Fruit fly (Drosophila melanogaster) whole organism, prepupa: ENCODE measurements around the gene Sec23.

Experiments
- Blimp-1 ChIP-seq: fragments of 200-800 bp; sonication (Bioruptor generic); optimal IDR thresholded peaks from 3 replicates; lab custom pipeline; 2017; ENCODE audit warnings: missing biosample characterization, missing genetic modification characterization, mild to moderate bottlenecking, moderate library complexity, missing genetic modification reagents
- CG10669 ChIP-seq: fragments of 200-800 bp; sonication (Bioruptor generic); optimal IDR thresholded peaks from 3 replicates; lab custom pipeline; 2018; ENCODE audit warnings: missing biosample characterization, mild to moderate bottlenecking, missing genetic modification characterization, moderate library complexity
- CG11294 ChIP-seq: fragments of 200-800 bp; sonication (Bioruptor generic); IDR thresholded peaks from 2 replicates; pipeline ENCODE4 v1.3.6; 2022; ENCODE audit warnings: missing biosample characterization, missing genetic modification characterization
- CG11762 ChIP-seq: fragments of 200-800 bp; sonication (Bioruptor generic); optimal IDR thresholded peaks from 3 replicates; lab custom pipeline; 2016; ENCODE audit warnings: missing biosample characterization, missing genetic modification characterization; ENCODE audit not compliant: insufficient read depth
- CG11902 ChIP-seq: fragments of 200-800 bp; sonication (Bioruptor generic); optimal IDR thresholded peaks from 3 replicates; lab custom pipeline; 2016; ENCODE audit warnings: missing biosample characterization, missing genetic modification characterization
- CG15336 ChIP-seq: fragments of 200-800 bp; sonication (Bioruptor generic); IDR thresholded peaks from 2 replicates; pipeline ENCODE4 v1.3.6; 2022; ENCODE audit warnings: missing biosample characterization, missing genetic modification characterization
- CG1621 ChIP-seq: fragments of 200-800 bp; sonication (Bioruptor generic); optimal IDR thresholded peaks from 3 replicates; lab custom pipeline; 2018; ENCODE audit warnings: missing biosample characterization, mild to moderate bottlenecking, missing genetic modification characterization
- CG16779 ChIP-seq: fragments of 200-800 bp; sonication (Bioruptor generic); optimal IDR thresholded peaks from 3 replicates; lab custom pipeline; 2017; ENCODE audit warnings: missing biosample characterization, mild to moderate bottlenecking, missing genetic modification characterization
- CG3032 ChIP-seq: fragments of 200-800 bp; optimal IDR thresholded peaks from 2 replicates; lab custom pipeline; 2019; ENCODE audit warnings: missing biosample characterization, mild to moderate bottlenecking, missing genetic modification characterization, moderate library complexity
- CG32006 ChIP-seq: fragments of 200-800 bp; sonication (Bioruptor generic); optimal IDR thresholded peaks from 3 replicates; lab custom pipeline; 2017; ENCODE audit warnings: missing biosample characterization, mild to moderate bottlenecking, missing genetic modification characterization
- CG4318 ChIP-seq: fragments of 200-800 bp; sonication (Bioruptor generic); optimal IDR thresholded peaks from 3 replicates; lab custom pipeline; 2017; ENCODE audit warnings: missing biosample characterization, mild to moderate bottlenecking, missing genetic modification characterization
- CG6276 ChIP-seq: fragments of 200-800 bp; sonication (Bioruptor generic); optimal IDR thresholded peaks from 2 replicates; lab custom pipeline; 2017; ENCODE audit warnings: missing biosample characterization, mild to moderate bottlenecking, missing genetic modification characterization
- CG6792 ChIP-seq: fragments of 200-800 bp; sonication (Bioruptor generic); optimal IDR thresholded peaks from 3 replicates; lab custom pipeline; 2016; ENCODE audit warnings: missing biosample characterization, missing genetic modification characterization
- CG6808 ChIP-seq: fragments of 200-800 bp; sonication (Bioruptor generic); optimal IDR thresholded peaks from 3 replicates; lab custom pipeline; 2017; ENCODE audit warnings: missing biosample characterization, missing genetic modification characterization, mild to moderate bottlenecking, moderate library complexity, missing genetic modification reagents
- CG6854 ChIP-seq: fragments of 200-800 bp; sonication (Bioruptor generic); optimal IDR thresholded peaks from 2 replicates; lab custom pipeline; 2017; ENCODE audit warnings: missing biosample characterization, mild to moderate bottlenecking, missing genetic modification characterization
- CG7368 ChIP-seq: fragments of 200-800 bp; sonication (Bioruptor generic); optimal IDR thresholded peaks from 3 replicates; lab custom pipeline; 2016; ENCODE audit warnings: missing biosample characterization, missing genetic modification characterization
- CG8119 ChIP-seq: fragments of 200-800 bp; sonication (Bioruptor generic); IDR thresholded peaks from 3 replicates; pipeline ENCODE4 v1.3.6; 2022; ENCODE audit warnings: missing biosample characterization, missing genetic modification characterization
- CG8319 ChIP-seq: fragments of 200-800 bp; sonication (Bioruptor generic); optimal IDR thresholded peaks from 3 replicates; lab custom pipeline; 2016; ENCODE audit warnings: missing biosample characterization, missing genetic modification characterization
- CG8632 ChIP-seq: fragments of 200-800 bp; sonication (Bioruptor generic); optimal IDR thresholded peaks from 3 replicates; lab custom pipeline; 2016; ENCODE audit warnings: missing biosample characterization, missing genetic modification characterization
- CG9139 ChIP-seq: fragments of 200-800 bp; sonication (Bioruptor generic); optimal IDR thresholded peaks from 3 replicates; lab custom pipeline; 2017; ENCODE audit warnings: missing biosample characterization, mild to moderate bottlenecking, missing genetic modification characterization
- Eip75B ChIP-seq: fragments of 200-800 bp; sonication (Bioruptor generic); optimal IDR thresholded peaks from 3 replicates; lab custom pipeline; 2016; ENCODE audit warnings: missing biosample characterization, missing genetic modification characterization
- Eip78C ChIP-seq: fragments of 200-800 bp; sonication (Bioruptor generic); peaks from one replicate; lab custom pipeline; 2016; ENCODE audit warnings: missing biosample characterization, missing genetic modification characterization
- Eip93F ChIP-seq: fragments of 200-800 bp; sonication (Bioruptor generic); optimal IDR thresholded peaks from 2 replicates; lab custom pipeline; 2016; ENCODE audit warnings: missing biosample characterization, mild to moderate bottlenecking, missing genetic modification characterization
- Ets21C ChIP-seq: fragments of 200-800 bp; sonication (Bioruptor generic); optimal IDR thresholded peaks from 3 replicates; lab custom pipeline; 2016; ENCODE audit warnings: missing biosample characterization, missing genetic modification characterization
- Ets96B ChIP-seq: fragments of 200-800 bp; optimal IDR thresholded peaks from 2 replicates; lab custom pipeline; 2019; ENCODE audit warnings: missing biosample characterization, mild to moderate bottlenecking, missing genetic modification characterization, moderate library complexity
- Hr38 ChIP-seq: sonication (Bioruptor generic); optimal IDR thresholded peaks from 2 replicates; lab custom pipeline; 2016; ENCODE audit warnings: missing biosample characterization, missing genetic modification characterization
- Hr39 ChIP-seq: fragments of 200-800 bp; sonication (Bioruptor generic); optimal IDR thresholded peaks from 2 replicates; lab custom pipeline; 2016; ENCODE audit warnings: missing biosample characterization, missing genetic modification characterization
- Hr4 ChIP-seq: fragments of 200-800 bp; sonication (Bioruptor generic); optimal IDR thresholded peaks from 3 replicates; lab custom pipeline; 2016; ENCODE audit warnings: missing biosample characterization, missing genetic modification characterization
- Lpt ChIP-seq: fragments of 200-800 bp; sonication (Bioruptor generic); optimal IDR thresholded peaks from 3 replicates; lab custom pipeline; 2016; ENCODE audit warnings: missing biosample characterization, missing genetic modification characterization
- Met ChIP-seq: fragments of 200-800 bp; sonication (Bioruptor generic); optimal IDR thresholded peaks from 3 replicates; lab custom pipeline; 2016; ENCODE audit warnings: missing biosample characterization, missing genetic modification characterization
- Smox ChIP-seq: fragments of 200-800 bp; sonication (Bioruptor generic); optimal IDR thresholded peaks from 3 replicates; lab custom pipeline; 2016; ENCODE audit warnings: missing biosample characterization, missing genetic modification characterization
- Sox102F ChIP-seq: fragments of 200-800 bp; sonication (Bioruptor generic); optimal IDR thresholded peaks from 2 replicates; lab custom pipeline; 2016; ENCODE audit warnings: missing biosample characterization, mild to moderate bottlenecking, missing genetic modification characterization
- Sox14 ChIP-seq: fragments of 200-800 bp; sonication (Bioruptor generic); optimal IDR thresholded peaks from 3 replicates; lab custom pipeline; 2016; ENCODE audit warnings: missing biosample characterization, missing genetic modification characterization
- Sox15 ChIP-seq: fragments of 200-800 bp; sonication (Bioruptor generic); optimal IDR thresholded peaks from 3 replicates; lab custom pipeline; 2016; ENCODE audit warnings: missing biosample characterization, missing genetic modification characterization
- achi ChIP-seq: fragments of 200-800 bp; sonication (Bioruptor generic); optimal IDR thresholded peaks from 3 replicates; lab custom pipeline; 2016; ENCODE audit warnings: missing biosample characterization, missing genetic modification characterization
- acj6 ChIP-seq: fragments of 200-800 bp; sonication (Bioruptor generic); optimal IDR thresholded peaks from 3 replicates; lab custom pipeline; 2016; ENCODE audit warnings: missing biosample characterization, missing genetic modification characterization
- cyc ChIP-seq: fragments of 200-800 bp; sonication (Bioruptor generic); optimal IDR thresholded peaks from 3 replicates; lab custom pipeline; 2016; ENCODE audit warnings: missing biosample characterization, missing genetic modification characterization
- dac ChIP-seq: fragments of 200-800 bp; sonication (Bioruptor generic); optimal IDR thresholded peaks from 2 replicates; lab custom pipeline; 2017; ENCODE audit warnings: missing biosample characterization, mild to moderate bottlenecking, missing genetic modification characterization
- dsx ChIP-seq: fragments of 200-800 bp; optimal IDR thresholded peaks from 3 replicates; lab custom pipeline; 2019; ENCODE audit warnings: missing biosample characterization, mild to moderate bottlenecking, missing genetic modification characterization, moderate library complexity; ENCODE audit not compliant: poor library complexity, severe bottlenecking
- eg ChIP-seq: fragments of 200-800 bp; sonication (Bioruptor generic); IDR thresholded peaks from 3 replicates; pipeline ENCODE4 v1.3.6; 2022; ENCODE audit warnings: missing biosample characterization, missing genetic modification characterization
- esn ChIP-seq: fragments of 200-800 bp; sonication (Bioruptor generic); optimal IDR thresholded peaks from 2 replicates; lab custom pipeline; 2016; ENCODE audit warnings: missing biosample characterization, mild to moderate bottlenecking, missing genetic modification characterization, moderate library complexity
- fd59A ChIP-seq: fragments of 200-800 bp; sonication (Bioruptor generic); optimal IDR thresholded peaks from 2 replicates; lab custom pipeline; 2017; ENCODE audit warnings: missing biosample characterization, mild to moderate bottlenecking, missing genetic modification characterization, missing genetic modification reagents
- fd85E ChIP-seq: fragments of 200-800 bp; sonication (Bioruptor generic); optimal IDR thresholded peaks from 3 replicates; lab custom pipeline; 2016; ENCODE audit warnings: missing biosample characterization, missing genetic modification characterization
- lz ChIP-seq: fragments of 200-800 bp; sonication (Bioruptor generic); optimal IDR thresholded peaks from 3 replicates; lab custom pipeline; 2016; ENCODE audit warnings: missing biosample characterization, missing genetic modification characterization
- net ChIP-seq: fragments of 200-800 bp; sonication (Bioruptor generic); optimal IDR thresholded peaks from 3 replicates; lab custom pipeline; 2016; ENCODE audit warnings: missing biosample characterization, missing genetic modification characterization
- pdm3 ChIP-seq: fragments of 200-800 bp; sonication (Bioruptor generic); optimal IDR thresholded peaks from 3 replicates; lab custom pipeline; 2016; ENCODE audit warnings: missing biosample characterization, missing genetic modification characterization
- spab ChIP-seq: fragments of 200-800 bp; sonication (Bioruptor generic); optimal IDR thresholded peaks from 2 replicates; lab custom pipeline; 2017; ENCODE audit warnings: missing biosample characterization, mild to moderate bottlenecking, missing genetic modification characterization, missing genetic modification reagents
- ss ChIP-seq, 2 experiments: fragments of 200-800 bp; sonication (Bioruptor generic); optimal IDR thresholded peaks; 2 replicates in 1 of 2; 3 replicates in 1 of 2; lab custom pipeline; 2017 to 2018; ENCODE audit warnings: mild to moderate bottlenecking in 2 of 2, missing biosample characterization in 2 of 2, missing genetic modification characterization in 2 of 2, moderate library complexity in 1 of 2
- svp ChIP-seq: fragments of 200-800 bp; sonication (Bioruptor generic); peaks from one replicate; lab custom pipeline; 2016; ENCODE audit warnings: missing biosample characterization, missing genetic modification characterization
- topi ChIP-seq: fragments of 200-800 bp; sonication (Bioruptor generic); optimal IDR thresholded peaks from 3 replicates; lab custom pipeline; 2016; ENCODE audit warnings: missing biosample characterization, missing genetic modification characterization
- vri ChIP-seq: fragments of 200-800 bp; sonication (Bioruptor generic); optimal IDR thresholded peaks from 3 replicates; lab custom pipeline; 2016; ENCODE audit warnings: missing biosample characterization, mild to moderate bottlenecking, missing genetic modification characterization

The Sec23 gene

dm6 chr3R:5617923-5618623 lies 30.8 kb upstream of the Sec23 start:
- TF ChIP-seq CG11762 (GFP tag; lab: Kevin White, UChicago) (no peak), Hr38 (no peak), Met (peak; percentile 52), CG9139 (GFP tag; lab: Kevin White, UChicago) (no peak), CG4318 (no peak), Ets21C (GFP tag; lab: Kevin White, UChicago) (no peak), CG1621 (tag; lab: Kevin White, UChicago) (peak; percentile 19), Sox14 (GFP tag; lab: Kevin White, UChicago) (peak; percentile 74), Eip75B (GFP tag; lab: Kevin White, UChicago) (peak; percentile 52), ss (GFP tag; optimal IDR thresholded peaks at IDR 0.05; lab: Kevin White, UChicago) (no peak), dsx (GFP tag; lab: Kevin White, UChicago) (peak; percentile 2), Sox15 (GFP tag; lab: Kevin White, UChicago) (peak; percentile 15), acj6 (GFP tag; lab: Kevin White, UChicago) (peak; percentile 45), CG10669 (GFP tag; lab: Kevin White, UChicago) (peak; percentile 25), Ets96B (peak; percentile 32), fd59A (no peak), fd85E (GFP tag; lab: Kevin White, UChicago) (no peak), lz (GFP tag; lab: Kevin White, UChicago) (peak; percentile 40), Sox102F (GFP tag; lab: Kevin White, UChicago) (no peak), CG7368 (GFP tag; lab: Kevin White, UChicago) (no peak), CG6854 (no peak), CG8119 (GFP tag; lab: Robert Waterston, UW) (peak; percentile 59; the same call in 2 of the 3 replicates), achi (peak; percentile 18), esn (peak; percentile 47), Smox (GFP tag; lab: Kevin White, UChicago) (peak; percentile 8), CG11902 (GFP tag; lab: Kevin White, UChicago) (peak; percentile 34), net (GFP tag; lab: Kevin White, UChicago) (peak; percentile 27), Eip78C (GFP tag; lab: Kevin White, UChicago) (peak; percentile 76), CG8632 (peak; percentile 23), vri (no peak), CG3032 (tag; lab: Kevin White, UChicago) (peak; percentile 17), Hr39 (GFP tag; lab: Kevin White, UChicago) (peak; percentile 51), CG6792 (GFP tag; lab: Kevin White, UChicago) (peak; percentile 24), Blimp-1 (GFP tag; lab: Kevin White, UChicago) (no peak), CG16779 (tag; lab: Kevin White, UChicago) (no peak), CG8319 (GFP tag; lab: Kevin White, UChicago) (no peak), pdm3 (GFP tag; lab: Kevin White, UChicago) (peak; percentile 51), Hr4 (GFP tag; lab: Kevin White, UChicago) (peak; percentile 64), CG6276 (GFP tag; lab: Kevin White, UChicago) (peak; percentile 34), Eip93F (GFP tag; lab: Kevin White, UChicago) (no peak), cyc (GFP tag; lab: Kevin White, UChicago) (peak; percentile 45), CG15336 (peak; percentile 57), eg (GFP tag; lab: Robert Waterston, UW) (peak; percentile 55; the same call in 1 of the 3 replicates), topi (GFP tag; lab: Kevin White, UChicago) (peak; percentile 50), CG32006 (peak; percentile 68), dac (GFP tag; lab: Kevin White, UChicago) (peak; percentile 22), CG6808 (GFP tag; lab: Kevin White, UChicago) (no peak), CG11294 (GFP tag; lab: Robert Waterston, UW) (no peak), spab (GFP tag; lab: Kevin White, UChicago) (no peak), svp (peak; percentile 66), Lpt (GFP tag; lab: Kevin White, UChicago) (peak; percentile 34)
